Fruit fly (Drosophila melanogaster): Measurements from ENCODE around the gene CG4004.

CG4004 gene

dm6 chrX:12724287-12725186 lies 19.5 kb upstream of the CG4004 start:
- TF ChIP-seq CG8159 (tag; optimal IDR thresholded peaks at IDR 0.05) (no peak), CG14655 (GFP tag; optimal IDR thresholded peaks at IDR 0.05) (peak; percentile 60), CG32121 (GFP tag; IDR thresholded peaks at IDR 0.05) (peak; percentile 34; the same call in 1 of the 2 replicates), EcR (GFP tag; optimal IDR thresholded peaks at IDR 0.05) (peak; percentile 89), Pif1A (GFP tag; optimal IDR thresholded peaks at IDR 0.05) (no peak), CG9948 (tag; optimal IDR thresholded peaks at IDR 0.05) (peak; percentile 49), CG13204 (GFP tag; optimal IDR thresholded peaks at IDR 0.05) (peak; percentile 21), CG10348 (GFP tag; IDR thresholded peaks at IDR 0.05) (no peak), CG4496 (GFP tag; IDR thresholded peaks at IDR 0.05) (peak; percentile 38; the same call in 1 of the 3 replicates), CG15710 (tag; optimal IDR thresholded peaks at IDR 0.05) (peak; percentile 42), gl (tag; optimal IDR thresholded peaks at IDR 0.05) (peak; percentile 34), CG17806 (tag; optimal IDR thresholded peaks at IDR 0.05) (peak; percentile 8), D1 (tag; optimal IDR thresholded peaks at IDR 0.05) (no peak), rn (GFP tag; IDR thresholded peaks at IDR 0.05) (no peak), fd96Ca (GFP tag; IDR thresholded peaks at IDR 0.05) (peak; percentile 58; the same call in 1 of the 3 replicates), CG8301 (tag; optimal IDR thresholded peaks at IDR 0.05) (peak; percentile 54), Pif1B (GFP tag; optimal IDR thresholded peaks at IDR 0.05) (no peak), CG34367 (tag; optimal IDR thresholded peaks at IDR 0.05) (peak; percentile 48), CG12605 (GFP tag; IDR thresholded peaks at IDR 0.05) (peak; percentile 52; the same call in 1 of the 2 replicates), Snoo (tag; optimal IDR thresholded peaks at IDR 0.05) (no peak), Ets98B (GFP tag; IDR thresholded peaks at IDR 0.05) (peak; percentile 45)

- peak; percentile 85 for TF ChIP-seq Pif1B (GFP tag; optimal IDR thresholded peaks at IDR 0.05)
- peak; percentile 81; the same call in 1 of the 2 replicates for TF ChIP-seq rn (GFP tag; IDR thresholded peaks at IDR 0.05)
- peak; percentile 95 for TF ChIP-seq CG12605 (GFP tag; IDR thresholded peaks at IDR 0.05)
- no peak for TF ChIP-seq D1 (tag; optimal IDR thresholded peaks at IDR 0.05)
- TF ChIP-seq CG8159 (tag; optimal IDR thresholded peaks at IDR 0.05) = peak; percentile 54
- TF ChIP-seq CG10348 (GFP tag; IDR thresholded peaks at IDR 0.05) = no peak
- TF ChIP-seq CG9948 (tag; optimal IDR thresholded peaks at IDR 0.05) = peak; percentile 72
- TF ChIP-seq Snoo (tag; optimal IDR thresholded peaks at IDR 0.05) = no peak
- peak; percentile 89 for TF ChIP-seq CG32121 (GFP tag; IDR thresholded peaks at IDR 0.05)
- peak; percentile 94 for TF ChIP-seq CG4496 (GFP tag; IDR thresholded peaks at IDR 0.05)
- peak; percentile 90 for TF ChIP-seq Ets98B (GFP tag; IDR thresholded peaks at IDR 0.05)
- TF ChIP-seq CG14655 (GFP tag; optimal IDR thresholded peaks at IDR 0.05) = peak; percentile 80
- TF ChIP-seq gl (tag; optimal IDR thresholded peaks at IDR 0.05) = peak; percentile 96
- peak; percentile 98 for TF ChIP-seq EcR (GFP tag; optimal IDR thresholded peaks at IDR 0.05)
- peak; percentile 71 for TF ChIP-seq CG17806 (tag; optimal IDR thresholded peaks at IDR 0.05)
- TF ChIP-seq CG8301 (tag; optimal IDR thresholded peaks at IDR 0.05) = peak; percentile 70
- peak; percentile 83 for TF ChIP-seq CG34367 (tag; optimal IDR thresholded peaks at IDR 0.05)
- TF ChIP-seq fd96Ca (GFP tag; IDR thresholded peaks at IDR 0.05) = peak; percentile 88
- TF ChIP-seq Pif1A (GFP tag; optimal IDR thresholded peaks at IDR 0.05) = peak; percentile 79
- TF ChIP-seq CG15710 (tag; optimal IDR thresholded peaks at IDR 0.05) = peak; percentile 86
- peak; percentile 93 for TF ChIP-seq CG13204 (GFP tag; optimal IDR thresholded peaks at IDR 0.05)
Measured at dm6 chrX:12725187-12725919, 18.7 kb upstream of the CG4004 start.

dm6 chrX:12727642-12728228 lies 16.3 kb upstream of the CG4004 start:
- no peak for TF ChIP-seq D1 (tag; optimal IDR thresholded peaks at IDR 0.05)
- TF ChIP-seq CG17806 (tag; optimal IDR thresholded peaks at IDR 0.05) = no peak
- TF ChIP-seq EcR (GFP tag; optimal IDR thresholded peaks at IDR 0.05) = peak; percentile 82
- TF ChIP-seq CG32121 (GFP tag; IDR thresholded peaks at IDR 0.05) = peak; percentile 16; the same call in 1 of the 2 replicates
- TF ChIP-seq CG15710 (tag; optimal IDR thresholded peaks at IDR 0.05) = no peak
- peak; percentile 15; the same call in 1 of the 3 replicates for TF ChIP-seq CG4496 (GFP tag; IDR thresholded peaks at IDR 0.05)
- TF ChIP-seq CG8159 (tag; optimal IDR thresholded peaks at IDR 0.05) = no peak
- peak; percentile 11 for TF ChIP-seq CG13204 (GFP tag; optimal IDR thresholded peaks at IDR 0.05)

- TF ChIP-seq CG10348 (GFP tag; IDR thresholded peaks at IDR 0.05) (0 out of 2 replicates have a peak, but pooled peaks have one; percentile 23), CG8301 (tag; optimal IDR thresholded peaks at IDR 0.05) (no peak)
Measured at dm6 chrX:12731077-12731476, 12.9 kb upstream of the CG4004 start.

dm6 chrX:12732486-12732885 lies 11.5 kb upstream of the CG4004 start:
- TF ChIP-seq CG8159 (tag; optimal IDR thresholded peaks at IDR 0.05) (no peak), CG32121 (GFP tag; IDR thresholded peaks at IDR 0.05) (0 out of 2 replicates have a peak, but pooled peaks have one; percentile 16)

All from whole organism, pupa.